Fruit fly (Drosophila melanogaster) Kc167 (cell line): ENCODE measurements around the gene CheB38c.

ENCODE experiments used
- h ChIP-seq: fragments of >200 bp; optimal IDR thresholded peaks from 3 replicates; lab custom pipeline; 2018; ENCODE audit warnings: missing external identifiers
- insv ChIP-seq: fragments of >200 bp; optimal IDR thresholded peaks from 3 replicates; lab custom pipeline; 2018; ENCODE audit warnings: missing external identifiers
- psq ChIP-seq: fragments of >200 bp; optimal IDR thresholded peaks from 2 replicates; lab custom pipeline; 2017; ENCODE audit warnings: missing external identifiers
- ttk ChIP-seq: sonication (Bioruptor generic); optimal IDR thresholded peaks from 2 replicates; lab custom pipeline; 2017; ENCODE audit warnings: missing external identifiers

DNA sequence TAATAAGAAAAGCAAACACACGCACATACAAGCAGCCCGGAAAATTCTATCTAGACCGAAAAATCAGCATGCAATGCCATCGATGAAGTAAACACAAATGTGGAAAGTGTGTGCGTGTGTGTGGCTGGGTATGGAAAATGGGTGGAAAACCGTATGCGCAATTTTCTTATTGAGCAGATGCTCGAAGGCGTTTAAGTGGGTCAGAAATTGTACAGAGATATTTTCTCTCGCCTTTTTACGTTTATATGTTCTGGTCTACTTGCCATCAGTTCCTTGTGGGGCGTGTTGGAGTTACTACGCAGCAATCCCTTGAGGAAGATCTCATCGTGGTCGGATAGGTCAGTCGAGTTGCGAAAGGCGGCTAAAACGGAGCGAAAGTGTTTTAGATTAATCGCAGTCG lies 24.9 kb downstream of the CheB38c start:
- TF ChIP-seq ttk (lab: Kevin White, UChicago) (no peak), insv (lab: Kevin White, UChicago) (no peak), psq (no peak), h (lab: Kevin White, UChicago) (no peak)
